Fruit fly (Drosophila melanogaster) whole organism, embryonic: ENCODE results near the gene CG43897.
A peak's percentile ranks its signal among the peaks of the same experiment; 100 is the strongest.

Source experiments
- Atf3 ChIP-seq: fragments of 200-800 bp; sonication (Bioruptor generic); optimal IDR thresholded peaks from 3 replicates; lab custom pipeline; 2016; ENCODE audit warnings: missing biosample characterization, missing genetic modification characterization
- B-H1 ChIP-seq: fragments of 200-800 bp; sonication (Bioruptor generic); IDR thresholded peaks from 3 replicates; pipeline ENCODE4 v1.3.6; 2022; ENCODE audit warnings: missing biosample characterization, missing genetic modification characterization
- CG10959 ChIP-seq: fragments of 200-800 bp; sonication (Bioruptor generic); IDR thresholded peaks from 2 replicates; pipeline ENCODE4 v1.3.6; 2022; ENCODE audit warnings: missing biosample characterization, missing genetic modification characterization
- CG11247 ChIP-seq: fragments of 200-800 bp; sonication (Bioruptor generic); IDR thresholded peaks from 2 replicates; pipeline ENCODE4 v1.3.6; 2022; ENCODE audit warnings: missing biosample characterization, missing genetic modification characterization
- CG12155 ChIP-seq: fragments of 200-800 bp; sonication (Bioruptor generic); optimal IDR thresholded peaks from 3 replicates; lab custom pipeline; 2016; ENCODE audit warnings: missing biosample characterization, missing genetic modification characterization
- CG12299 ChIP-seq: fragments of 200-800 bp; sonication (Bioruptor generic); optimal IDR thresholded peaks from 2 replicates; lab custom pipeline; 2018; ENCODE audit warnings: missing biosample characterization, mild to moderate bottlenecking, missing genetic modification characterization
- CG13424 ChIP-seq: fragments of 200-800 bp; sonication (Bioruptor generic); optimal IDR thresholded peaks from 2 replicates; lab custom pipeline; 2019; ENCODE audit warnings: missing biosample characterization, mild to moderate bottlenecking, missing genetic modification characterization, moderate library complexity
- CG14710 ChIP-seq: fragments of 200-800 bp; sonication (Bioruptor generic); optimal IDR thresholded peaks from 3 replicates; lab custom pipeline; 2019; ENCODE audit warnings: missing biosample characterization, mild to moderate bottlenecking, missing genetic modification characterization, moderate library complexity
- CG16863 ChIP-seq: fragments of 200-800 bp; sonication (Bioruptor generic); optimal IDR thresholded peaks from 3 replicates; lab custom pipeline; 2016; ENCODE audit warnings: missing biosample characterization, missing genetic modification characterization
- CG17361 ChIP-seq: fragments of 200-800 bp; sonication (Bioruptor generic); IDR thresholded peaks from 3 replicates; pipeline ENCODE4 v1.3.6; 2022; ENCODE audit warnings: missing biosample characterization, missing genetic modification characterization
- CG17829 ChIP-seq: fragments of 200-800 bp; optimal IDR thresholded peaks from 2 replicates; lab custom pipeline; 2019; ENCODE audit warnings: missing biosample characterization, mild to moderate bottlenecking, missing genetic modification characterization, moderate library complexity
- CG30020 ChIP-seq: fragments of 200-800 bp; optimal IDR thresholded peaks from 2 replicates; lab custom pipeline; 2019; ENCODE audit warnings: missing biosample characterization, mild to moderate bottlenecking, missing genetic modification characterization, moderate library complexity
- CG31224 ChIP-seq: fragments of 200-800 bp; sonication (Bioruptor generic); IDR thresholded peaks from 2 replicates; pipeline ENCODE4 v1.3.6; 2022; ENCODE audit warnings: missing biosample characterization, missing genetic modification characterization
- CG3847 ChIP-seq: fragments of 200-800 bp; sonication (Bioruptor generic); IDR thresholded peaks from 2 replicates; pipeline ENCODE4 v1.3.6; 2022; ENCODE audit warnings: missing biosample characterization, missing genetic modification characterization
- CG8765 ChIP-seq: fragments of 200-800 bp; sonication (Bioruptor generic); IDR thresholded peaks from 2 replicates; pipeline ENCODE4 v1.3.6; 2022; ENCODE audit warnings: missing biosample characterization, missing genetic modification characterization
- CG9215 ChIP-seq: fragments of 200-800 bp; sonication (Bioruptor generic); IDR thresholded peaks from 2 replicates; pipeline ENCODE4 v1.3.6; 2022; ENCODE audit warnings: missing biosample characterization, missing genetic modification characterization
- CTCF ChIP-seq: fragments of 200-800 bp; sonication (Bioruptor generic); optimal IDR thresholded peaks from 2 replicates; lab custom pipeline; 2017; ENCODE audit warnings: missing biosample characterization, mild to moderate bottlenecking, missing genetic modification characterization, moderate library complexity
- CkIIα-i1 ChIP-seq: fragments of 200-800 bp; sonication (Bioruptor generic); IDR thresholded peaks from 2 replicates; pipeline ENCODE4 v1.3.6; 2022; ENCODE audit warnings: missing biosample characterization, missing genetic modification characterization
- Dad ChIP-seq: fragments of 200-800 bp; sonication (Bioruptor generic); optimal IDR thresholded peaks from 3 replicates; lab custom pipeline; 2016; ENCODE audit warnings: missing biosample characterization, missing genetic modification characterization
- Elba2 ChIP-seq: fragments of 200-800 bp; sonication (Bioruptor generic); optimal IDR thresholded peaks from 3 replicates; lab custom pipeline; 2016; ENCODE audit warnings: missing biosample characterization, missing genetic modification characterization
- HLHmδ ChIP-seq: fragments of 200-800 bp; sonication (Bioruptor generic); optimal IDR thresholded peaks from 2 replicates; lab custom pipeline; 2018; ENCODE audit warnings: missing biosample characterization, mild to moderate bottlenecking, missing genetic modification characterization, moderate library complexity
- HmgD ChIP-seq: fragments of 200-800 bp; sonication (Bioruptor generic); optimal IDR thresholded peaks from 3 replicates; lab custom pipeline; 2016; ENCODE audit warnings: missing biosample characterization, missing genetic modification characterization
- Poxn ChIP-seq: fragments of 200-800 bp; sonication (Bioruptor generic); IDR thresholded peaks from 2 replicates; pipeline ENCODE4 v1.3.6; 2022; ENCODE audit warnings: missing biosample characterization, missing genetic modification characterization
- Scr ChIP-seq: fragments of 200-800 bp; sonication (Bioruptor generic); IDR thresholded peaks from 2 replicates; pipeline ENCODE4 v1.3.6; 2022; ENCODE audit warnings: missing biosample characterization, missing genetic modification characterization; ENCODE audit not compliant: partially characterized antibody
- ap ChIP-seq: fragments of 200-800 bp; sonication (Bioruptor generic); IDR thresholded peaks from 2 replicates; pipeline ENCODE4 v1.3.6; 2022; ENCODE audit warnings: missing biosample characterization, missing genetic modification characterization
- chm ChIP-seq: fragments of 200-800 bp; sonication (Bioruptor generic); IDR thresholded peaks from 2 replicates; pipeline ENCODE4 v1.3.6; 2022; ENCODE audit warnings: missing biosample characterization, missing genetic modification characterization
- ci ChIP-seq: fragments of 200-800 bp; sonication (Bioruptor generic); IDR thresholded peaks from 3 replicates; pipeline ENCODE4 v1.3.6; 2022; ENCODE audit warnings: missing biosample characterization, missing genetic modification characterization
- crc ChIP-seq: fragments of 200-800 bp; sonication (Bioruptor generic); optimal IDR thresholded peaks from 2 replicates; lab custom pipeline; 2016; ENCODE audit warnings: missing biosample characterization, missing genetic modification characterization
- crp ChIP-seq, 2 experiments: fragments of 200-800 bp; sonication (Bioruptor generic); optimal IDR thresholded peaks; 2 replicates in 1 of 2; 3 replicates in 1 of 2; lab custom pipeline; 2017; ENCODE audit warnings: missing biosample characterization in 2 of 2, missing genetic modification characterization in 2 of 2, mild to moderate bottlenecking in 1 of 2, moderate library complexity in 1 of 2
- dysf ChIP-seq: fragments of 200-800 bp; sonication (Bioruptor generic); IDR thresholded peaks from 3 replicates; pipeline ENCODE4 v1.3.6; 2022; ENCODE audit warnings: missing biosample characterization, missing genetic modification characterization
- gcm ChIP-seq: fragments of 200-800 bp; sonication (Bioruptor generic); optimal IDR thresholded peaks from 2 replicates; lab custom pipeline; 2019; ENCODE audit warnings: missing biosample characterization, mild to moderate bottlenecking, missing genetic modification characterization, moderate library complexity
- gcm2 ChIP-seq: fragments of 200-800 bp; sonication (Bioruptor generic); optimal IDR thresholded peaks from 2 replicates; lab custom pipeline; 2016; ENCODE audit warnings: missing biosample characterization, missing genetic modification characterization
- gsb ChIP-seq: fragments of 200-800 bp; sonication (Bioruptor generic); IDR thresholded peaks from 2 replicates; pipeline ENCODE4 v1.3.6; 2022; ENCODE audit warnings: missing biosample characterization, missing genetic modification characterization
- her ChIP-seq: fragments of 200-800 bp; sonication (Bioruptor generic); optimal IDR thresholded peaks from 2 replicates; lab custom pipeline; 2016; ENCODE audit warnings: missing biosample characterization, missing genetic modification characterization
- lilli ChIP-seq: fragments of 200-800 bp; sonication (Bioruptor generic); optimal IDR thresholded peaks from 3 replicates; lab custom pipeline; 2016; ENCODE audit warnings: missing biosample characterization, missing genetic modification characterization
- mld ChIP-seq: fragments of 200-800 bp; sonication (Bioruptor generic); IDR thresholded peaks from 3 replicates; pipeline ENCODE4 v1.3.6; 2022; ENCODE audit warnings: missing biosample characterization, missing genetic modification characterization; ENCODE audit not compliant: partially characterized antibody
- nerfin-1 ChIP-seq: fragments of 200-800 bp; sonication (Bioruptor generic); optimal IDR thresholded peaks from 3 replicates; lab custom pipeline; 2019; ENCODE audit warnings: missing biosample characterization, mild to moderate bottlenecking, missing genetic modification characterization, moderate library complexity
- odd ChIP-seq: fragments of 200-800 bp; sonication (Bioruptor generic); optimal IDR thresholded peaks from 2 replicates; lab custom pipeline; 2017; ENCODE audit warnings: missing biosample characterization, mild to moderate bottlenecking, missing genetic modification characterization
- pan ChIP-seq, 4 experiments: fragments of >200 bp in 3 of 4; fragments of 200-800 bp in 1 of 4; sonication (Bioruptor generic) in 1 of 4; optimal IDR thresholded peaks in 3 of 4; IDR thresholded peaks in 1 of 4; 2 replicates each; pipeline versions ENCODE4 v1.3.6 to Lab custom; 2017 to 2022; ENCODE audit warnings: missing biosample characterization in 2 of 4, missing genetic modification characterization in 2 of 4, mixed read lengths in 1 of 4
- peb ChIP-seq: fragments of 200-800 bp; sonication (Bioruptor generic); IDR thresholded peaks from 2 replicates; pipeline ENCODE4 v1.3.6; 2022; ENCODE audit warnings: missing biosample characterization, missing genetic modification characterization
- pho ChIP-seq: fragments of 200-800 bp; sonication (Bioruptor generic); optimal IDR thresholded peaks from 2 replicates; lab custom pipeline; 2016; ENCODE audit warnings: missing biosample characterization, missing genetic modification characterization
- psq ChIP-seq: fragments of 200-800 bp; sonication (Bioruptor generic); optimal IDR thresholded peaks from 2 replicates; lab custom pipeline; 2017; ENCODE audit warnings: missing biosample characterization, missing genetic modification characterization
- repo ChIP-seq: fragments of 200-800 bp; sonication (Bioruptor generic); optimal IDR thresholded peaks from 2 replicates; lab custom pipeline; 2016; ENCODE audit warnings: missing biosample characterization, missing genetic modification characterization
- run ChIP-seq: fragments of 200-800 bp; sonication (Bioruptor generic); optimal IDR thresholded peaks from 3 replicates; lab custom pipeline; 2018; ENCODE audit warnings: missing biosample characterization, mild to moderate bottlenecking, missing genetic modification characterization
- salm ChIP-seq: fragments of 200-800 bp; sonication (Bioruptor generic); optimal IDR thresholded peaks from 2 replicates; lab custom pipeline; 2018; ENCODE audit warnings: missing biosample characterization, mild to moderate bottlenecking, missing genetic modification characterization
- slou ChIP-seq: fragments of 200-800 bp; sonication (Bioruptor generic); optimal IDR thresholded peaks from 3 replicates; lab custom pipeline; 2016; ENCODE audit warnings: missing biosample characterization, missing genetic modification characterization
- sna ChIP-seq: fragments of 200-800 bp; sonication (Bioruptor generic); IDR thresholded peaks from 2 replicates; pipeline ENCODE4 v1.3.6; 2022; ENCODE audit warnings: missing biosample characterization, missing genetic modification characterization; ENCODE audit not compliant: partially characterized antibody
- twi ChIP-seq: fragments of 200-800 bp; optimal IDR thresholded peaks from 2 replicates; lab custom pipeline; 2019; ENCODE audit warnings: missing biosample characterization, mild to moderate bottlenecking, missing genetic modification characterization, moderate library complexity
- wor ChIP-seq: fragments of 200-800 bp; sonication (Bioruptor generic); IDR thresholded peaks from 2 replicates; pipeline ENCODE4 v1.3.6; 2022; ENCODE audit warnings: missing biosample characterization, missing genetic modification characterization
- zen ChIP-seq: fragments of 200-800 bp; sonication (Bioruptor generic); optimal IDR thresholded peaks from 3 replicates; lab custom pipeline; 2018; ENCODE audit warnings: missing biosample characterization, mild to moderate bottlenecking, missing genetic modification characterization, moderate library complexity

CG43897 gene

dm6 chr3L:9855784-9856426, 42.3 kb downstream of the CG43897 start (continued):
- peak; percentile 97 for TF ChIP-seq CG16863 (GFP tag; lab: Kevin White, UChicago)
- peak; percentile 97 for TF ChIP-seq dysf (GFP tag; lab: Robert Waterston, UW)
- TF ChIP-seq gsb (GFP tag; lab: Robert Waterston, UW): peak; percentile 88
- TF ChIP-seq peb (GFP tag; lab: Robert Waterston, UW): peak; percentile 97
- peak; percentile 97 for TF ChIP-seq wor (GFP tag; lab: Robert Waterston, UW)
- peak; percentile 88 for TF ChIP-seq Elba2 (GFP tag; lab: Kevin White, UChicago)
- TF ChIP-seq repo: peak; percentile 97
- peak; percentile 47; the same call in 1 of the 2 replicates for TF ChIP-seq Poxn
- TF ChIP-seq CG30020 (tag; lab: Kevin White, UChicago): peak; percentile 77
- TF ChIP-seq CG14710: peak; percentile 98
- peak; percentile 95 for TF ChIP-seq HmgD (GFP tag; lab: Kevin White, UChicago)
- TF ChIP-seq crc (GFP tag; lab: Kevin White, UChicago): peak; percentile 93
- peak; percentile 99 for TF ChIP-seq ci (GFP tag; lab: Robert Waterston, UW)
- peak; percentile 92 for TF ChIP-seq pho
- peak; percentile 88 for TF ChIP-seq CG9215
- peak; percentile 99 for TF ChIP-seq CG17829 (tag; lab: Kevin White, UChicago)
- peak; percentile 100 for TF ChIP-seq twi (tag; lab: Kevin White, UChicago)
- TF ChIP-seq salm (tag; lab: Kevin White, UChicago): peak; percentile 95
- peak; percentile 90 for TF ChIP-seq slou (GFP tag; lab: Kevin White, UChicago)
- TF ChIP-seq CkIIα-i1 (GFP tag; lab: Robert Waterston, UW): peak; percentile 51; the same call in 1 of the 2 replicates
- TF ChIP-seq nerfin-1 (tag; lab: Kevin White, UChicago): peak; percentile 97
- peak; percentile 93 for TF ChIP-seq CG3847 (GFP tag; lab: Robert Waterston, UW)
- peak; percentile 95 for TF ChIP-seq CG11247 (GFP tag; lab: Robert Waterston, UW)
- TF ChIP-seq CG8765 (GFP tag; lab: Robert Waterston, UW): peak; percentile 98
- TF ChIP-seq her (GFP tag; lab: Kevin White, UChicago): peak; percentile 94
- TF ChIP-seq lilli (GFP tag; lab: Kevin White, UChicago): peak; percentile 96
- TF ChIP-seq pan (optimal IDR thresholded peaks at IDR 0.05; lab: Kevin White, UChicago): no peak
- peak in 1 of 2 experiments; percentile 96 for TF ChIP-seq pan (GFP tag; optimal IDR thresholded peaks at IDR 0.05 in 1 of 2, IDR thresholded peaks at IDR 0.05 in 1 of 2)
- peak; percentile 12 to 67 for TF ChIP-seq crp (GFP tag; optimal IDR thresholded peaks at IDR 0.05; lab: Kevin White, UChicago)
- TF ChIP-seq Atf3 (GFP tag; lab: Kevin White, UChicago): peak; percentile 97
- peak; percentile 89 for TF ChIP-seq odd
- peak; percentile 96 for TF ChIP-seq ap (GFP tag; lab: Robert Waterston, UW)
- peak; percentile 89 for TF ChIP-seq run
- TF ChIP-seq CTCF (GFP tag; lab: Kevin White, UChicago): peak; percentile 72
- TF ChIP-seq chm (GFP tag; lab: Robert Waterston, UW): peak; percentile 99
- no peak for TF ChIP-seq Scr (GFP tag; lab: Robert Waterston, UW)
- TF ChIP-seq HLHmδ: peak; percentile 68
- peak; percentile 79 for TF ChIP-seq psq
- TF ChIP-seq zen (tag; lab: Kevin White, UChicago): peak; percentile 99
- peak; percentile 98 for TF ChIP-seq CG10959 (GFP tag; lab: Robert Waterston, UW)
- TF ChIP-seq gcm2 (GFP tag; lab: Kevin White, UChicago): peak; percentile 96
- peak; percentile 89 for TF ChIP-seq CG31224 (GFP tag; lab: Robert Waterston, UW)
- TF ChIP-seq gcm: peak; percentile 97
- no peak for TF ChIP-seq sna (GFP tag; lab: Robert Waterston, UW)
- peak; percentile 93 for TF ChIP-seq B-H1 (GFP tag; lab: Robert Waterston, UW)
- peak; percentile 95 for TF ChIP-seq CG13424 (tag; lab: Kevin White, UChicago)
- no peak for TF ChIP-seq mld (GFP tag; lab: Robert Waterston, UW)
- peak; percentile 90 for TF ChIP-seq CG12155 (GFP tag; lab: Kevin White, UChicago)
- peak; percentile 97 for TF ChIP-seq Dad (GFP tag; lab: Kevin White, UChicago)
- peak; percentile 85 for TF ChIP-seq CG17361
- TF ChIP-seq CG12299 (tag; lab: Kevin White, UChicago): peak; percentile 94
